Fruit fly (Drosophila melanogaster) whole organism, wandering third instar larva: ENCODE measurements around the gene SsRbeta.

Experiments
- lola ChIP-seq: fragments of >200 bp; optimal IDR thresholded peaks from 2 replicates; lab custom pipeline; 2017; ENCODE audit warnings: missing biosample characterization, missing genetic modification characterization
- usp ChIP-seq: fragments of >200 bp; optimal IDR thresholded peaks from 2 replicates; lab custom pipeline; 2017; ENCODE audit warnings: missing biosample characterization, missing genetic modification characterization

DNA sequence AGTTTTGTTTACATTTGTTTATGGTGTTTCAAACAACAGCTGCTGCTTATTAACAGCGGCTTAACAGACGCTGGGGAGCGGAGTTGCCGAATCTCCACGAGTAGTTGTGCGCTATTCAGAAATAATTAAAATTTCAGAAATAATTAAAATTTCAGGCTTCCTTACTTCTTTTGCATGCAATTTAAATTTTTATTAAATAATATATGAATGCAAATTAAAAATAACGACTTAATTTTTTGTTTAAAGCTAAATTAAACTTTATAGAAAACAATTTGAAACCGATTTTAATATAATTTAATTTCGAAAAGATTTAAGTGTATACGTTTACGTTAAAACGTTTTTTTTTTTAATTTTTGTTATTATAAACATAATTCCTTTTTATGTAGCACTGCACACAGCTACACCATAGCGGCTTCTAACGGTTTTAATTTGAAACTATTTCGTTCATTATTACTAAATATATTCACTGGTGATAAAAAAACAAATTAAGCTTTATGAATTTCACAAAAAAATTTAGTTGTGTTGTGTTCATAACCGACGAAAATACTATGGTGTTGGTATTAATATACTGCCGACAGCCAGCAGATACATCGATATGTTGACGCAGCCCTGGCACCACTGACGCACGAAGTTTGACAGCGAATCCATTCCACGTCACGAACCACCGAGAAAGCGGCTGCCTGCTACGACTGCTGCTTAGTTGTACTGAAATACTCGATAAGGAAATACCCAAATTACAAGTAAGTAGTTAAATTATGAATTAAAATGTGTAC, at the start of gene SsRbeta:
- TF ChIP-seq usp (GFP tag; lab: Kevin White, UChicago), result no peak
- no peak for TF ChIP-seq lola (GFP tag; lab: Kevin White, UChicago)
